Worm (Caenorhabditis elegans) whole organism, young adult: ENCODE results near the gene clc-19.

Experiments
- F52B5.7 ChIP-seq: sonication (generic microtip); optimal IDR thresholded peaks from 2 replicates; lab custom pipeline; 2016; ENCODE audit warnings: mild to moderate bottlenecking, missing genetic modification characterization, missing compliant biosample characterization
- ama-1 ChIP-seq, 3 experiments: fragments of 150-350 bp in 1 of 3; sonication (generic microtip) in 2 of 3; optimal IDR thresholded peaks; 2 replicates each; lab custom pipeline; 2014 to 2018; ENCODE audit warnings: missing biosample characterization in 2 of 3, missing genetic modification characterization in 2 of 3, missing genetic modification reagents in 2 of 3
- ceh-100 ChIP-seq: fragments of 200-800 bp; sonication (Bioruptor generic); IDR thresholded peaks from 2 replicates; pipeline ENCODE4 v1.3.6; 2022; ENCODE audit warnings: missing genetic modification reagents, missing genetic modification characterization, missing compliant biosample characterization
- egl-44 ChIP-seq: fragments of 200-800 bp; sonication (Bioruptor generic); IDR thresholded peaks from 2 replicates; pipeline ENCODE4 v1.3.6; 2022; ENCODE audit warnings: missing genetic modification reagents, missing genetic modification characterization, missing compliant biosample characterization
- ets-4 ChIP-seq: fragments of 200-800 bp; sonication (Bioruptor generic); optimal IDR thresholded peaks from 2 replicates; lab custom pipeline; 2018; ENCODE audit warnings: mild to moderate bottlenecking, missing genetic modification characterization, missing compliant biosample characterization
- gei-17 ChIP-seq: fragments of 200-800 bp; sonication (Bioruptor generic); optimal IDR thresholded peaks from 2 replicates; lab custom pipeline; 2018; ENCODE audit warnings: mild to moderate bottlenecking, missing genetic modification characterization, missing compliant biosample characterization
- let-607 ChIP-seq, 2 experiments: fragments of 200-800 bp in 1 of 2; sonication (Bioruptor generic) in 1 of 2; sonication (generic microtip) in 1 of 2; optimal IDR thresholded peaks; 2 replicates each; lab custom pipeline; 2016 to 2018; ENCODE audit warnings: mild to moderate bottlenecking in 2 of 2, missing compliant biosample characterization in 2 of 2, missing genetic modification characterization in 2 of 2, moderate library complexity in 2 of 2, missing genotype in 1 of 2
- lsy-27 ChIP-seq: sonication (generic microtip); optimal IDR thresholded peaks from 2 replicates; lab custom pipeline; 2017; ENCODE audit warnings: missing genetic modification characterization, mild to moderate bottlenecking, missing compliant biosample characterization, antibody characterized with exemption, missing genotype, borderline replicate concordance; ENCODE audit not compliant: insufficient read depth
- madf-6 ChIP-seq: fragments of 200-800 bp; sonication (Bioruptor generic); IDR thresholded peaks from 2 replicates; pipeline ENCODE4 v1.3.6; 2022; ENCODE audit warnings: missing genetic modification reagents, missing genetic modification characterization, missing compliant biosample characterization
- madf-8 ChIP-seq: fragments of 200-800 bp; sonication (Bioruptor generic); conservative IDR thresholded peaks from 2 replicates; pipeline ENCODE4 v1.3.6; 2022; ENCODE audit warnings: missing genetic modification reagents, missing genetic modification characterization, missing compliant biosample characterization
- nfya-1 ChIP-seq: sonication (generic microtip); optimal IDR thresholded peaks from 2 replicates; lab custom pipeline; 2017; ENCODE audit warnings: antibody characterized with exemption, missing compliant biosample characterization, missing genetic modification characterization, borderline replicate concordance; ENCODE audit not compliant: insufficient read depth
- unc-62 ChIP-seq: fragments of 150-350 bp; optimal IDR thresholded peaks from 2 replicates; lab custom pipeline; 2014; ENCODE audit warnings: missing biosample characterization, missing genetic modification reagents, missing genetic modification characterization
- ztf-22 ChIP-seq: fragments of 200-800 bp; sonication (Bioruptor generic); optimal IDR thresholded peaks from 2 replicates; lab custom pipeline; 2018; ENCODE audit warnings: mild to moderate bottlenecking, missing genetic modification characterization, moderate library complexity, missing compliant biosample characterization
- ztf-25 ChIP-seq: fragments of 200-800 bp; sonication (Bioruptor generic); IDR thresholded peaks from 2 replicates; pipeline ENCODE4 v1.3.6; 2022; ENCODE audit warnings: missing genetic modification reagents, missing genetic modification characterization, missing compliant biosample characterization

DNA sequence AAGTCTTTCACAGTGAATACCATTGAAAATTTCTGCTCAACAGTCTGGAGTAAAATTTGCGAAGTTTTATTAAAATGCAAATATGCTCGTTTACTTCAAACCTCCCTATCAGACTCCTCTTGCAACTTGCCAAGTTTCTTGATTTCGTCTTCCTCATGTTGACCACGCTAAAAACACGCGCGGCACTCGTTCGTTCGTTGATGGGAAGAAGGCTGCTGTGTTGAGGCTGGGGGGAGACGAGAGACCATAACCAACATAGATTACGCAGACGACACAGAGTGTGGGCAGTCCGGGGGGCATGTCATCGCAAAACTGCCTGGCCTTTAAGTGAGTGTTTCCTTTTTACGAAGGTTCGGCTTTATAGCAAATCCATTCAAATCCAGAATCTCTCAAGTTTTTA is 29.4 kb downstream of the clc-19 start:
- TF ChIP-seq ets-4 (GFP tag; lab: Kevin White, UChicago) (no peak), ceh-100 (GFP tag; lab: Robert Waterston, UW) (no peak), ama-1 (optimal IDR thresholded peaks at IDR 0.05; lab: Kevin White, UChicago) (no peak), ama-1 (GFP tag; optimal IDR thresholded peaks at IDR 0.05; lab: Kevin White, UChicago) (no peak), unc-62 (GFP tag; lab: Kevin White, UChicago) (no peak), gei-17 (GFP tag; lab: Kevin White, UChicago) (no peak), madf-6 (GFP tag; lab: Robert Waterston, UW) (no peak), ztf-22 (GFP tag; lab: Kevin White, UChicago) (no peak), F52B5.7 (tag; lab: Kevin White, UChicago) (no peak), egl-44 (GFP tag; lab: Robert Waterston, UW) (no peak), madf-8 (no peak), let-607 (tag; optimal IDR thresholded peaks at IDR 0.05; lab: Kevin White, UChicago) (no peak), nfya-1 (tag; lab: Kevin White, UChicago) (no peak), lsy-27 (tag; lab: Kevin White, UChicago) (no peak), ztf-25 (GFP tag; lab: Robert Waterston, UW) (no peak)
